Fruit fly (Drosophila melanogaster) whole organism, embryonic: ENCODE results near the gene CG33703.
A peak's percentile ranks its signal among the peaks of the same experiment; 100 is the strongest.

Source experiments
- Blimp-1 ChIP-seq: fragments of 200-800 bp; sonication (Bioruptor generic); optimal IDR thresholded peaks from 3 replicates; lab custom pipeline; 2018; ENCODE audit warnings: missing biosample characterization, missing genetic modification characterization, mild to moderate bottlenecking, moderate library complexity, missing genetic modification reagents
- CG10565 ChIP-seq: fragments of 200-800 bp; sonication (Bioruptor generic); optimal IDR thresholded peaks from 3 replicates; lab custom pipeline; 2016; ENCODE audit warnings: missing biosample characterization, mild to moderate bottlenecking, missing genetic modification characterization
- CG12769 ChIP-seq: fragments of 200-800 bp; sonication (Bioruptor generic); optimal IDR thresholded peaks from 2 replicates; lab custom pipeline; 2019; ENCODE audit warnings: missing biosample characterization, mild to moderate bottlenecking, missing genetic modification characterization, moderate library complexity
- CG14860 ChIP-seq: fragments of 200-800 bp; sonication (Bioruptor generic); IDR thresholded peaks from 3 replicates; pipeline ENCODE4 v1.3.6; 2022; ENCODE audit warnings: missing biosample characterization, missing genetic modification characterization; ENCODE audit not compliant: partially characterized antibody
- CG17385 ChIP-seq: fragments of 200-800 bp; sonication (Bioruptor generic); optimal IDR thresholded peaks from 3 replicates; lab custom pipeline; 2018; ENCODE audit warnings: missing biosample characterization, mild to moderate bottlenecking, missing genetic modification characterization
- CG18262 ChIP-seq: fragments of 200-800 bp; optimal IDR thresholded peaks from 3 replicates; lab custom pipeline; 2019; ENCODE audit warnings: missing biosample characterization, mild to moderate bottlenecking, missing genetic modification characterization, moderate library complexity
- CG2712 ChIP-seq: fragments of 200-800 bp; optimal IDR thresholded peaks from 3 replicates; lab custom pipeline; 2019; ENCODE audit warnings: missing biosample characterization, mild to moderate bottlenecking, missing genetic modification characterization, moderate library complexity
- CG30020 ChIP-seq: fragments of 200-800 bp; optimal IDR thresholded peaks from 2 replicates; lab custom pipeline; 2019; ENCODE audit warnings: missing biosample characterization, mild to moderate bottlenecking, missing genetic modification characterization, moderate library complexity
- CG32532 ChIP-seq: fragments of 200-800 bp; sonication (Bioruptor generic); IDR thresholded peaks from 2 replicates; pipeline ENCODE4 v1.3.6; 2022; ENCODE audit warnings: missing biosample characterization, missing genetic modification characterization
- CG32772 ChIP-seq: fragments of 200-800 bp; sonication (Bioruptor generic); IDR thresholded peaks from 2 replicates; pipeline ENCODE4 v1.3.6; 2022; ENCODE audit warnings: missing biosample characterization, missing genetic modification characterization
- CG4730 ChIP-seq: fragments of 200-800 bp; sonication (Bioruptor generic); IDR thresholded peaks from 2 replicates; pipeline ENCODE4 v1.3.6; 2022; ENCODE audit warnings: missing biosample characterization, missing genetic modification characterization
- CG7357 ChIP-seq: fragments of 200-800 bp; sonication (Bioruptor generic); IDR thresholded peaks from 3 replicates; pipeline ENCODE4 v1.3.6; 2022; ENCODE audit warnings: missing biosample characterization, missing genetic modification characterization
- Deaf1 ChIP-seq: fragments of 200-800 bp; optimal IDR thresholded peaks from 3 replicates; lab custom pipeline; 2019; ENCODE audit warnings: missing biosample characterization, mild to moderate bottlenecking, missing genetic modification characterization, moderate library complexity
- Drgx ChIP-seq: fragments of 200-800 bp; sonication (Bioruptor generic); IDR thresholded peaks from 2 replicates; pipeline ENCODE4 v1.3.6; 2022; ENCODE audit warnings: missing biosample characterization, missing genetic modification characterization
- Ets65A ChIP-seq: fragments of 200-800 bp; sonication (Bioruptor generic); peaks from one replicate; lab custom pipeline; 2016; ENCODE audit warnings: missing biosample characterization, missing genetic modification characterization
- GATAe ChIP-seq: fragments of 200-800 bp; sonication (Bioruptor generic); conservative IDR thresholded peaks from 2 replicates; pipeline ENCODE4 v1.3.6; 2022; ENCODE audit warnings: missing biosample characterization, missing genetic modification characterization
- HHEX ChIP-seq: fragments of 200-800 bp; sonication (Bioruptor generic); optimal IDR thresholded peaks from 3 replicates; lab custom pipeline; 2017; ENCODE audit warnings: missing biosample characterization, mild to moderate bottlenecking, missing genetic modification characterization, missing genetic modification reagents
- Med ChIP-seq: fragments of 200-800 bp; sonication (Bioruptor generic); peaks from one replicate; lab custom pipeline; 2016; ENCODE audit warnings: missing biosample characterization, missing genetic modification characterization, mild to moderate bottlenecking, inconsistent platforms, moderate library complexity
- Optix ChIP-seq: fragments of 200-800 bp; sonication (Bioruptor generic); IDR thresholded peaks from 3 replicates; pipeline ENCODE4 v1.3.6; 2022; ENCODE audit warnings: missing biosample characterization, missing genetic modification characterization
- Rx ChIP-seq: fragments of 200-800 bp; sonication (Bioruptor generic); IDR thresholded peaks from 2 replicates; pipeline ENCODE4 v1.3.6; 2022; ENCODE audit warnings: missing biosample characterization, missing genetic modification characterization
- Sox100B ChIP-seq: fragments of 200-800 bp; sonication (Bioruptor generic); optimal IDR thresholded peaks from 3 replicates; lab custom pipeline; 2018; ENCODE audit warnings: missing biosample characterization, mild to moderate bottlenecking, missing genetic modification characterization
- Stat92E ChIP-seq, 3 experiments: fragments of >200 bp in 2 of 3; fragments of 200-800 bp in 1 of 3; sonication (Bioruptor generic) in 1 of 3; optimal IDR thresholded peaks; 2 replicates each; lab custom pipeline; 2017 to 2019; ENCODE audit warnings: missing biosample characterization in 3 of 3, missing genetic modification characterization in 3 of 3, mild to moderate bottlenecking in 1 of 3, moderate library complexity in 1 of 3
- Xrp1 ChIP-seq: fragments of 200-800 bp; sonication (Bioruptor generic); IDR thresholded peaks from 2 replicates; pipeline ENCODE4 v1.3.6; 2022; ENCODE audit warnings: missing biosample characterization, missing genetic modification characterization
- bsh ChIP-seq, 2 experiments: fragments of 200-800 bp; sonication (Bioruptor generic); optimal IDR thresholded peaks; 2 replicates each; lab custom pipeline; 2017 to 2018; ENCODE audit warnings: mild to moderate bottlenecking in 2 of 2, missing biosample characterization in 2 of 2, missing genetic modification characterization in 2 of 2, moderate library complexity in 1 of 2
- cg ChIP-seq: fragments of 200-800 bp; sonication (Bioruptor generic); optimal IDR thresholded peaks from 3 replicates; lab custom pipeline; 2019; ENCODE audit warnings: missing biosample characterization, mild to moderate bottlenecking, missing genetic modification characterization, moderate library complexity
- chinmo ChIP-seq: fragments of 200-800 bp; sonication (Bioruptor generic); IDR thresholded peaks from 4 replicates; pipeline ENCODE4 v1.3.6; 2022; ENCODE audit warnings: missing biosample characterization, missing genetic modification characterization; ENCODE audit not compliant: partially characterized antibody
- corto ChIP-seq: fragments of 200-800 bp; sonication (Bioruptor generic); optimal IDR thresholded peaks from 2 replicates; lab custom pipeline; 2016; ENCODE audit warnings: missing biosample characterization, mild to moderate bottlenecking, missing genetic modification characterization, moderate library complexity
- dimm ChIP-seq: fragments of 200-800 bp; sonication (Bioruptor generic); IDR thresholded peaks from 2 replicates; pipeline ENCODE4 v1.3.6; 2022; ENCODE audit warnings: missing biosample characterization, missing genetic modification characterization
- gem ChIP-seq: fragments of 200-800 bp; sonication (Bioruptor generic); optimal IDR thresholded peaks from 2 replicates; lab custom pipeline; 2019; ENCODE audit warnings: missing biosample characterization, mild to moderate bottlenecking, missing genetic modification characterization, moderate library complexity
- kni ChIP-seq: fragments of 200-800 bp; sonication (Bioruptor generic); optimal IDR thresholded peaks from 3 replicates; lab custom pipeline; 2017; ENCODE audit warnings: mild to moderate bottlenecking, missing biosample characterization, missing genetic modification reagents, missing genetic modification characterization
- lbe ChIP-seq: fragments of 200-800 bp; sonication (Bioruptor generic); optimal IDR thresholded peaks from 2 replicates; lab custom pipeline; 2016; ENCODE audit warnings: missing biosample characterization, mild to moderate bottlenecking, missing genetic modification characterization
- lmd ChIP-seq: fragments of 200-800 bp; sonication (Bioruptor generic); IDR thresholded peaks from 2 replicates; pipeline ENCODE4 v1.3.6; 2022; ENCODE audit warnings: missing biosample characterization, missing genetic modification characterization
- nom ChIP-seq: fragments of 200-800 bp; sonication (Bioruptor generic); optimal IDR thresholded peaks from 2 replicates; lab custom pipeline; 2017; ENCODE audit warnings: missing biosample characterization, missing genetic modification characterization, mild to moderate bottlenecking, moderate library complexity, missing genetic modification reagents
- rib ChIP-seq: fragments of 200-800 bp; sonication (Bioruptor generic); IDR thresholded peaks from 2 replicates; pipeline ENCODE4 v1.3.6; 2022; ENCODE audit warnings: missing biosample characterization, missing genetic modification characterization
- sd ChIP-seq: fragments of 200-800 bp; sonication (Bioruptor generic); optimal IDR thresholded peaks from 3 replicates; lab custom pipeline; 2018; ENCODE audit warnings: missing biosample characterization, mild to moderate bottlenecking, missing genetic modification characterization, moderate library complexity
- sens ChIP-seq: fragments of 200-800 bp; sonication (Bioruptor generic); peaks from one replicate; lab custom pipeline; 2016; ENCODE audit warnings: missing biosample characterization, missing genetic modification characterization
- sqz ChIP-seq: fragments of 200-800 bp; sonication (Bioruptor generic); optimal IDR thresholded peaks from 3 replicates; lab custom pipeline; 2018; ENCODE audit warnings: missing biosample characterization, mild to moderate bottlenecking, missing genetic modification characterization
- sr ChIP-seq: fragments of 200-800 bp; sonication (Bioruptor generic); IDR thresholded peaks from 3 replicates; pipeline ENCODE4 v1.3.6; 2022; ENCODE audit warnings: missing biosample characterization, missing genetic modification characterization
- tna ChIP-seq: fragments of 200-800 bp; sonication (Bioruptor generic); IDR thresholded peaks from 2 replicates; pipeline ENCODE4 v1.3.6; 2022; ENCODE audit warnings: missing biosample characterization, missing genetic modification characterization; ENCODE audit not compliant: partially characterized antibody

Gene CG33703

dm6 chr3L:9549690-9550303, 37.3 kb upstream of the CG33703 start:
- TF ChIP-seq kni (GFP tag; lab: Kevin White, UChicago) (peak; percentile 42), Deaf1 (tag; lab: Kevin White, UChicago) (peak; percentile 14), corto (GFP tag; lab: Kevin White, UChicago) (peak; percentile 49), dimm (GFP tag; lab: Robert Waterston, UW) (no peak), chinmo (GFP tag; lab: Robert Waterston, UW) (0 out of 4 replicates have a peak, but pooled peaks have one; percentile 30), Optix (GFP tag; lab: Robert Waterston, UW) (no peak), Drgx (GFP tag; lab: Robert Waterston, UW) (peak; percentile 88), Blimp-1 (peak; percentile 2), nom (GFP tag; lab: Kevin White, UChicago) (peak; percentile 61), CG7357 (GFP tag; lab: Robert Waterston, UW) (0 out of 3 replicates have a peak, but pooled peaks have one; percentile 9), HHEX (GFP tag; lab: Kevin White, UChicago) (no peak), CG32772 (GFP tag; lab: Robert Waterston, UW) (peak; percentile 14; the same call in 1 of the 2 replicates), sens (GFP tag; lab: Kevin White, UChicago) (peak; percentile 73), lmd (peak; percentile 10; the same call in 1 of the 2 replicates), CG10565 (GFP tag; lab: Kevin White, UChicago) (no peak), bsh (GFP tag; optimal IDR thresholded peaks at IDR 0.05; lab: Kevin White, UChicago) (peak; percentile 5 to 60), sd (tag; lab: Kevin White, UChicago) (no peak), lbe (peak; percentile 61), gem (tag; lab: Kevin White, UChicago) (peak; percentile 12), CG2712 (peak; percentile 35), CG30020 (no peak), Stat92E (GFP tag; optimal IDR thresholded peaks at IDR 0.05; lab: Kevin White, UChicago) (peak in 1 of 3 experiments; percentile 74), Ets65A (GFP tag; lab: Kevin White, UChicago) (peak; percentile 78), CG18262 (tag; lab: Kevin White, UChicago) (peak; percentile 15), Sox100B (no peak), Med (GFP tag; lab: Kevin White, UChicago) (peak; percentile 19), sqz (peak; percentile 47), tna (no peak), Xrp1 (GFP tag; lab: Robert Waterston, UW) (peak; percentile 52), Rx (GFP tag; lab: Robert Waterston, UW) (peak; percentile 24; the same call in 1 of the 2 replicates), sr (GFP tag; lab: Robert Waterston, UW) (no peak), CG14860 (no peak)

- TF ChIP-seq CG17385 (GFP tag; lab: Kevin White, UChicago) (peak; percentile 26), GATAe (GFP tag; lab: Robert Waterston, UW) (no peak), CG12769 (tag; lab: Kevin White, UChicago) (peak; percentile 53), chinmo (GFP tag; lab: Robert Waterston, UW) (0 out of 4 replicates have a peak, but pooled peaks have one; percentile 61), cg (peak; percentile 31), rib (GFP tag; lab: Robert Waterston, UW) (no peak), CG4730 (GFP tag; lab: Robert Waterston, UW) (no peak), Med (GFP tag; lab: Kevin White, UChicago) (peak; percentile 34), CG32532 (GFP tag; lab: Robert Waterston, UW) (no peak)
Observed at dm6 chr3L:9548800-9549199, 36.3 kb upstream of the CG33703 start.
